Worm (Caenorhabditis elegans): Measurements from ENCODE around the gene lgc-12.

ce11 chrIII:7580586-7580985 is 18.6 kb downstream of the lgc-12 start:
- TF ChIP-seq nhr-11 (tag; optimal IDR thresholded peaks at IDR 0.05) (no peak), Y55F3AM.14 (GFP tag; optimal IDR thresholded peaks at IDR 0.05) (peak; percentile 48)

Data from whole organism, L2 larva.